Worm (Caenorhabditis elegans) whole organism, L1 larva: ENCODE measurements around the gene copg-1.

Experiments used
- C34B4.2 ChIP-seq: sonication (generic microtip); optimal IDR thresholded peaks from 2 replicates; lab custom pipeline; 2017; ENCODE audit warnings: mild to moderate bottlenecking, missing genetic modification characterization, missing compliant biosample characterization
- F16B12.6 ChIP-seq: fragments of 150-350 bp; optimal IDR thresholded peaks from 2 replicates; lab custom pipeline; 2014; ENCODE audit warnings: missing biosample characterization, missing genetic modification characterization
- alr-1 ChIP-seq: fragments of 200-800 bp; sonication (Bioruptor generic); optimal IDR thresholded peaks from 2 replicates; lab custom pipeline; 2018; ENCODE audit warnings: borderline replicate concordance, mild to moderate bottlenecking, missing genetic modification characterization, missing compliant biosample characterization
- blmp-1 ChIP-seq: fragments of 150-350 bp; optimal IDR thresholded peaks from 2 replicates; lab custom pipeline; 2014; ENCODE audit warnings: missing biosample characterization, missing genetic modification characterization
- ceh-8 ChIP-seq: fragments of 200-800 bp; sonication (Bioruptor generic); optimal IDR thresholded peaks from 2 replicates; lab custom pipeline; 2018; ENCODE audit warnings: mild to moderate bottlenecking, missing genetic modification characterization, moderate library complexity, missing compliant biosample characterization
- ceh-88 ChIP-seq: fragments of 200-800 bp; sonication (Bioruptor generic); IDR thresholded peaks from 2 replicates; pipeline ENCODE4 v1.3.6; 2022; ENCODE audit warnings: missing genetic modification characterization, missing compliant biosample characterization
- ceh-90 ChIP-seq: sonication (generic microtip); optimal IDR thresholded peaks from 2 replicates; lab custom pipeline; 2016; ENCODE audit warnings: missing genetic modification characterization, missing compliant biosample characterization
- efl-1 ChIP-seq, 4 experiments: fragments of 150-350 bp; optimal IDR thresholded peaks in 3 of 4; peaks in 1 of 4; 1 replicate in 1 of 4; 2 replicates in 3 of 4; lab custom pipeline; 2014; ENCODE audit warnings: missing biosample characterization in 2 of 4, missing genetic modification characterization in 2 of 4, missing genetic modification reagents in 2 of 4
- egl-27 ChIP-seq, 2 experiments: fragments of 150-350 bp in 1 of 2; sonication (generic microtip); optimal IDR thresholded peaks; 3 replicates each; lab custom pipeline; 2017 to 2018; ENCODE audit warnings: missing biosample characterization in 2 of 2, missing genetic modification characterization in 2 of 2, missing genetic modification reagents in 2 of 2
- elt-2 ChIP-seq: sonication (generic microtip); optimal IDR thresholded peaks from 2 replicates; lab custom pipeline; 2016; ENCODE audit warnings: missing genetic modification characterization, mild to moderate bottlenecking, inconsistent platforms, missing compliant biosample characterization, missing genetic modification reagents
- fkh-4 ChIP-seq: sonication (generic microtip); optimal IDR thresholded peaks from 2 replicates; lab custom pipeline; 2016; ENCODE audit warnings: missing compliant biosample characterization, missing genetic modification characterization, borderline replicate concordance
- irx-1 ChIP-seq: sonication (generic microtip); optimal IDR thresholded peaks from 2 replicates; lab custom pipeline; 2016; ENCODE audit warnings: missing genetic modification characterization, missing compliant biosample characterization
- lin-14 ChIP-seq: fragments of 200-800 bp; sonication (Bioruptor generic); optimal IDR thresholded peaks from 2 replicates; lab custom pipeline; 2018; ENCODE audit warnings: mild to moderate bottlenecking, missing genetic modification characterization, moderate library complexity, missing compliant biosample characterization
- lir-3 ChIP-seq: sonication (generic microtip); optimal IDR thresholded peaks from 2 replicates; lab custom pipeline; 2016; ENCODE audit warnings: mild to moderate bottlenecking, missing genetic modification characterization, moderate library complexity, missing compliant biosample characterization; ENCODE audit not compliant: poor library complexity
- lsy-2 ChIP-seq, 2 experiments: fragments of 150-350 bp; optimal IDR thresholded peaks; 2 replicates each; lab custom pipeline; 2014; ENCODE audit warnings: missing biosample characterization in 2 of 2, missing genetic modification characterization in 2 of 2
- mdl-1 ChIP-seq, 2 experiments: fragments of 150-350 bp; optimal IDR thresholded peaks; 2 replicates each; lab custom pipeline; 2014 to 2017; ENCODE audit warnings: missing biosample characterization in 2 of 2, missing genetic modification characterization in 2 of 2, inconsistent platforms in 1 of 2
- nhr-11 ChIP-seq: fragments of 150-350 bp; optimal IDR thresholded peaks from 2 replicates; lab custom pipeline; 2014; ENCODE audit warnings: missing biosample characterization, missing genetic modification characterization
- nhr-12 ChIP-seq: sonication (generic microtip); optimal IDR thresholded peaks from 2 replicates; lab custom pipeline; 2017; ENCODE audit warnings: missing biosample characterization, missing genetic modification characterization
- nhr-19 ChIP-seq: fragments of 200-800 bp; sonication (Bioruptor generic); conservative IDR thresholded peaks from 2 replicates; pipeline ENCODE4 v1.3.6; 2022; ENCODE audit warnings: missing genetic modification characterization, missing compliant biosample characterization
- nhr-20 ChIP-seq: sonication (generic microtip); optimal IDR thresholded peaks from 2 replicates; lab custom pipeline; 2016; ENCODE audit warnings: mild to moderate bottlenecking, missing genetic modification characterization, missing compliant biosample characterization
- nhr-237 ChIP-seq: fragments of 150-350 bp; optimal IDR thresholded peaks from 2 replicates; lab custom pipeline; 2014; ENCODE audit warnings: missing biosample characterization, missing genetic modification characterization
- nhr-47 ChIP-seq: sonication (generic microtip); optimal IDR thresholded peaks from 2 replicates; lab custom pipeline; 2016; ENCODE audit warnings: mild to moderate bottlenecking, missing genetic modification characterization, moderate library complexity, missing compliant biosample characterization
- nhr-71 ChIP-seq: sonication (generic microtip); optimal IDR thresholded peaks from 2 replicates; lab custom pipeline; 2016; ENCODE audit warnings: mild to moderate bottlenecking, missing genetic modification characterization, moderate library complexity, missing compliant biosample characterization
- nhr-84 ChIP-seq: sonication (generic microtip); optimal IDR thresholded peaks from 2 replicates; lab custom pipeline; 2017; ENCODE audit warnings: missing biosample characterization, missing genetic modification characterization
- nhr-85 ChIP-seq: sonication (generic microtip); peaks from one replicate; lab custom pipeline; 2016; ENCODE audit warnings: missing genetic modification characterization, inconsistent platforms, missing compliant biosample characterization
- pag-3 ChIP-seq: sonication (generic microtip); optimal IDR thresholded peaks from 2 replicates; lab custom pipeline; 2017; ENCODE audit warnings: missing genetic modification characterization, mild to moderate bottlenecking, missing compliant biosample characterization, antibody characterized with exemption, borderline replicate concordance; ENCODE audit not compliant: insufficient read depth
- pax-3 ChIP-seq: fragments of 200-800 bp; sonication (Bioruptor generic); optimal IDR thresholded peaks from 2 replicates; lab custom pipeline; 2018; ENCODE audit warnings: mild to moderate bottlenecking, missing genetic modification characterization, moderate library complexity, missing compliant biosample characterization
- rnt-1 ChIP-seq: sonication (generic microtip); optimal IDR thresholded peaks from 2 replicates; lab custom pipeline; 2016; ENCODE audit warnings: mild to moderate bottlenecking, missing genetic modification characterization, moderate library complexity, missing compliant biosample characterization
- snpc-4 ChIP-seq: fragments of 150-350 bp; optimal IDR thresholded peaks from 2 replicates; lab custom pipeline; 2014; ENCODE audit warnings: missing biosample characterization, missing genetic modification characterization
- sox-4 ChIP-seq: sonication (generic microtip); optimal IDR thresholded peaks from 2 replicates; lab custom pipeline; 2016; ENCODE audit warnings: missing genetic modification characterization, missing compliant biosample characterization
- swsn-7 ChIP-seq: sonication (generic microtip); optimal IDR thresholded peaks from 2 replicates; lab custom pipeline; 2016; ENCODE audit warnings: missing genetic modification characterization, missing compliant biosample characterization
- unc-130 ChIP-seq: fragments of 150-350 bp; optimal IDR thresholded peaks from 2 replicates; lab custom pipeline; 2017; ENCODE audit warnings: missing biosample characterization, missing genetic modification characterization, inconsistent platforms
- unc-98 ChIP-seq: fragments of 200-800 bp; sonication (Bioruptor generic); IDR thresholded peaks from 2 replicates; pipeline ENCODE4 v1.3.6; 2022; ENCODE audit warnings: missing genetic modification characterization, missing compliant biosample characterization
- ztf-11 ChIP-seq, 2 experiments: sonication (generic microtip); optimal IDR thresholded peaks; 2 replicates each; lab custom pipeline; 2016 to 2017; ENCODE audit warnings: missing genetic modification characterization in 2 of 2, missing biosample characterization in 1 of 2, missing compliant biosample characterization in 1 of 2

copg-1 gene

DNA sequence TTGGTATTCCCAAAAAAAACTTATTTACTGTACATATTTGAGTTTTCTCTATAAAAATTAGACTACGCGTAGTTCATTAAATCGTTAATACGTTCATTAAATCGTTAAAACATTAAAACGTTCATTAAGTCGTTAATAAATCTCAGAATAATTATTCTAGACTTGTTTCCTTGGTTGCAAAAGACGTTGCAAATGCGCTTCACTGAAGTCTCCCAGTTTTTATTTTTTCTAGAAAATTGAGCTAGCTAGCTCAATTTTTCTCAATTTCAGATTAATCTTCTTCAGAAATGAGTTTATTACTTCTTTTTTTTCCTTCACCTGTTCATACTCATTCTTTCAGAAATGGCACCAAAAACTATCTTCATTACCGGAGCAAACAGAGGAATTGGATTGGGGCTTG lies 6.8 kb upstream of the copg-1 start:
- TF ChIP-seq C34B4.2 (tag; lab: Kevin White, UChicago) (no peak), mdl-1 (tag; optimal IDR thresholded peaks at IDR 0.05; lab: Kevin White, UChicago) (no peak), pag-3 (no peak), nhr-47 (tag; lab: Kevin White, UChicago) (no peak)

DNA sequence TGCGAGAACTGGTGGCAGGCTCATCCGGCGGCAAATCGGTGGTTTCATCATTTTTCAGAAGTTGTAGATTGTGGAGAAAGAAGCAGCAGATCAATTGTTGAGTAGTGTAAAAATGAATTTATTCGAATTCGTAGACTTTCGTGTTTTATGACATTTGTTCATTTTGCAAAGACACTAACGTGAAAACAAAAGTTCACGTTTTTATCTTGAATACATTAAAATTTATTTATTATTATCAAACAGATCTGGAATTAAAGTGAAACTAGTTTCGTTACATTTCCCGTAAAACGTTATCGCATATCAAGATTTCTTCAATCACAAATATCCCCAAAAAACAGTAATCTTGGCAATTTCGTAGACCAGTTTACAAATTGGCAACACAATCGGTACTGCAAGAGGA lies 4.9 kb upstream of the copg-1 start, which contains the start of gene T14G10.8:
TSS of gene T14G10.8 (minus strand) at position 101 of the 400 bp plus-strand sequence.
- TF ChIP-seq irx-1 (tag; lab: Kevin White, UChicago) (no peak), unc-130 (no peak), fkh-4 (no peak), nhr-84 (no peak), swsn-7 (tag; lab: Kevin White, UChicago) (no peak), lsy-2 (tag; optimal IDR thresholded peaks at IDR 0.05; lab: Kevin White, UChicago) (no peak), ceh-8 (GFP tag; lab: Kevin White, UChicago) (no peak), elt-2 (tag; lab: Kevin White, UChicago) (no peak), nhr-11 (tag; lab: Kevin White, UChicago) (no peak), nhr-237 (tag; lab: Kevin White, UChicago) (no peak), nhr-12 (tag; lab: Kevin White, UChicago) (no peak), nhr-71 (tag; lab: Kevin White, UChicago) (no peak), ceh-88 (GFP tag; lab: Robert Waterston, UW) (no peak), lir-3 (tag; lab: Kevin White, UChicago) (no peak), unc-98 (GFP tag; lab: Robert Waterston, UW) (no peak), nhr-19 (no peak), nhr-85 (tag; lab: Kevin White, UChicago) (no peak)

- TF ChIP-seq egl-27 (tag; optimal IDR thresholded peaks at IDR 0.05; lab: Kevin White, UChicago), result no peak
- no peak for TF ChIP-seq lin-14 (GFP tag; lab: Kevin White, UChicago)
- no peak for TF ChIP-seq rnt-1
- TF ChIP-seq alr-1 (tag; lab: Kevin White, UChicago), result no peak
- TF ChIP-seq efl-1 (optimal IDR thresholded peaks at IDR 0.05; lab: Kevin White, UChicago), result no peak
- no peak for TF ChIP-seq efl-1 (GFP tag; optimal IDR thresholded peaks at IDR 0.05 in 1 of 2; lab: Kevin White, UChicago)
- TF ChIP-seq mdl-1 (tag; optimal IDR thresholded peaks at IDR 0.05; lab: Kevin White, UChicago), result no peak
- TF ChIP-seq F16B12.6, result no peak
- TF ChIP-seq snpc-4 (tag; lab: Kevin White, UChicago), result no peak
- TF ChIP-seq pax-3 (tag; lab: Kevin White, UChicago), result no peak
- no peak for TF ChIP-seq sox-4 (tag; lab: Kevin White, UChicago)
These were observed 2.8 kb upstream of the copg-1 start, which contains the start of gene pigs-1 for ce11 chrIV:10148938-10149337. TSS of gene pigs-1 (minus strand) at chrIV:10149038.

DNA sequence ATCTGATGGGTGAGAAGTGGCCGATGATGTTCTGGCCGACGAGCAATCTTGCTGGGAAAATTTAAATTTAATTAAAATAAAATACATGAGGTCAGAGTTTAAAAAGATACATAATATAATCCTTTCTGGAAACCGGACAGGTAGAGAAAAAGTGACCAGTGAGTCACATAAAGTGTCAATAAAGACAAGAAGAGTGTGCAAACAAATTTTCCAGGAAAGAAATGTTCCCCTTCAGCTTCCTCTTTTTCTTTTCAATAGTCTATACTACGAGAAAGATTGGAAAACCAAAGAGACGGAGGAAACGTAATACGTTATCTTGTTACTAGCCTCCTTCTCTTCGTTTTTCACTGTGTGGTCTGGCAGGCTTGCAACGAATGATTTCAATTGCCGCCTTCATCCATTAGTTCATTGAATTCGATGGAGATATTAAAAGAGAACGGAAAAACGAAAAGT lies 1.2 kb upstream of the copg-1 start, which contains the start of gene tsp-12:
TSS of gene tsp-12 (minus strand) at position 51 of the 453 bp plus-strand sequence.
- TF ChIP-seq ceh-90, result no peak
- TF ChIP-seq lsy-2 (tag; optimal IDR thresholded peaks at IDR 0.05; lab: Kevin White, UChicago), result peak in 1 of 2 experiments; percentile 33
- peak; percentile 64 for TF ChIP-seq lin-14 (GFP tag; lab: Kevin White, UChicago)
- peak; percentile 1 for TF ChIP-seq nhr-20 (tag; lab: Kevin White, UChicago)
- no peak for TF ChIP-seq elt-2 (tag; lab: Kevin White, UChicago)
- TF ChIP-seq ztf-11 (tag; optimal IDR thresholded peaks at IDR 0.05; lab: Kevin White, UChicago), result no peak
- peak; percentile 27 for TF ChIP-seq blmp-1
- TF ChIP-seq, all 84 proteins: peak for 4

DNA sequence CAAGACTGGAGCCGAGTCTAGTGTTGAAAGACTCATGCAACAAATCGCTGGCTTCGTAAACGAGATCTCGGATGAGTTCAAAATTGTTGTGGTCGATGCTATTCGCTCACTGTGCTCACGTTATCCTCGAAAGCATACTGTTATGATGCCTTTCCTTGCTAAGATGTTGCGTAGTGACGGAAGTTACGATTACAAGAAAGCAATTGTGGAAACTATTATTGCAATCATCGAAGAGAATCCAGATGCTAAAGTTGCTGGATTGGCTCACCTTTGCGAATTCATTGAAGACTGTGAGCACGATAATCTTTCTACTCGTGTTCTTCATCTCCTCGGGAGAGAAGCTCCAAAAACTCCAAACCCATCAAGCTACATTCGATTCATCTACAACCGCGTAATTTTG lies 1.7 kb downstream of the copg-1 start:
- no peak for TF ChIP-seq ztf-11 (tag; optimal IDR thresholded peaks at IDR 0.05; lab: Kevin White, UChicago)
- no peak for TF ChIP-seq efl-1 (optimal IDR thresholded peaks at IDR 0.05; lab: Kevin White, UChicago)
- peak in 1 of 2 experiments; percentile 88 for TF ChIP-seq efl-1 (GFP tag; optimal IDR thresholded peaks at IDR 0.05 in 1 of 2; lab: Kevin White, UChicago)
- TF ChIP-seq, all 84 proteins: peak for 1
